Worm (Caenorhabditis elegans): ENCODE results near the gene gcp-2.1.
"Not testable (repeated sequence)": the region's sequence is repeated elsewhere in the genome, so short reads cannot be mapped to it uniquely, and the experiment has no call there.

DNA sequence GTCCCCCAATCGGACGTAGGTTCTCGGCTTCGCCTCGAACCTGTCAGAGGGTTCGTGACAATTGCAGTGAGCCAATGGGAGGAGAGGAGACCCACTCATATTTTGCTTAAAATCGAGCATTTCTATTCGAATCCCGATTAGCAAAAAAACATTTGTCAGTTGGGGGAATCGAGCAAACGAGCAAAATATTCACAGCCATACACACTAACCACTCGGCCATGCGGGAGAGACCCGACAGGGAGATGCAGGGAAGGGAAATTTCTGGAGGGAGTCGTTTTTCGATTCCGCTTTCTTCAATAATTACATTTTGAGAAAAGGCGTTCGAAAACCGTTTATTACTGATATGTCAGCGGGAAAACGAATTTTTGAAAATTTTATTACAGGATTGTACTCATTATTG, 49.8 kb downstream of the gcp-2.1 start:
- not testable (repeated sequence) for TF ChIP-seq pag-3 (tag; optimal IDR thresholded peaks at IDR 0.05; ENCODE audit: borderline replicate concordance); rnt-1 (tag; optimal IDR thresholded peaks at IDR 0.05); ceh-6 (GFP tag; optimal IDR thresholded peaks at IDR 0.05); K02D7.2 (tag; optimal IDR thresholded peaks at IDR 0.05); nfya-1 (tag; optimal IDR thresholded peaks at IDR 0.05); unc-86 (tag; optimal IDR thresholded peaks at IDR 0.05); ama-1 (optimal IDR thresholded peaks at IDR 0.05); ceh-19 (GFP tag; optimal IDR thresholded peaks at IDR 0.05); ceh-2 (tag; optimal IDR thresholded peaks at IDR 0.05); pha-4 (tag; optimal IDR thresholded peaks at IDR 0.05); Y22D7AL.16 (tag; optimal IDR thresholded peaks at IDR 0.05); pat-9 (tag; optimal IDR thresholded peaks at IDR 0.05); gmeb-2 (tag; optimal IDR thresholded peaks at IDR 0.05)
